Fruit fly (Drosophila melanogaster): ENCODE data around the gene CG6144.

Gene CG6144

DNA sequence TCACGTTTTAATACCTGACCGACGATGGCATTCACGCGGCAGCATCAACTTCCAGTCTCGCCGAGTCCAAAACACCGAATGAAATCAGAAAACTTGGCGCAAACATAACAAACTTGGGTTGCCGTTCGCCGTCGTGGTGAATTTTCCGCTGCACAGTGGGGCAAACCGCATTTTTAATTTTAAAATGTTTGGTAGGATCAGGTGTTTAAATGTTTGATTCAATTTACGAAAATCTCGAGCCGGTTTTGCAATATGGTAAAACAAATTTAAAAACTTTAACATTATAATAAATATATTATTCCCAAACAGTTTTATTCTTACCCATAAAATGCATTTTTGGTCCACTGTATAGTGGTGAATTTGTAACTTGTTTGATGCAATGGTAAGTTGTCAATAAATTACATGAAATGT is 14.2 kb upstream of the CG6144 start, which contains the start of gene RluA-1 (continued):
- TF ChIP-seq ssp (GFP tag; IDR thresholded peaks at IDR 0.05) = peak; percentile 95
- peak; percentile 95 for TF ChIP-seq slou (GFP tag; optimal IDR thresholded peaks at IDR 0.05)
- peak; percentile 98 for TF ChIP-seq Hsf (GFP tag; optimal IDR thresholded peaks at IDR 0.05)
- TF ChIP-seq NFAT (GFP tag; IDR thresholded peaks at IDR 0.05) = peak; percentile 99; the same call in 1 of the 2 replicates
- TF ChIP-seq CG31441 (GFP tag; IDR thresholded peaks at IDR 0.05) = peak; percentile 99
- peak; percentile 99 for TF ChIP-seq CG9727 (GFP tag; optimal IDR thresholded peaks at IDR 0.05)
- TF ChIP-seq otp (GFP tag; IDR thresholded peaks at IDR 0.05) = peak; percentile 99
- TF ChIP-seq Six4 (GFP tag; optimal IDR thresholded peaks at IDR 0.05) = peak; percentile 98
- TF ChIP-seq H15 (GFP tag; IDR thresholded peaks at IDR 0.05) = peak; percentile 99
- TF ChIP-seq CG8281 (tag; optimal IDR thresholded peaks at IDR 0.05) = peak; percentile 97
- 0 out of 2 replicates have a peak, but pooled peaks have one; percentile 32 for TF ChIP-seq sna (GFP tag; IDR thresholded peaks at IDR 0.05; ENCODE audit: partially characterized antibody)
- peak; percentile 96 for TF ChIP-seq ham (GFP tag; IDR thresholded peaks at IDR 0.05)
- peak; percentile 100 for TF ChIP-seq zfh1 (GFP tag; IDR thresholded peaks at IDR 0.05)
- TF ChIP-seq CG12104 (GFP tag; optimal IDR thresholded peaks at IDR 0.05) = peak; percentile 99
- peak; percentile 99 for TF ChIP-seq CG11456 (GFP tag; IDR thresholded peaks at IDR 0.05)
- TF ChIP-seq CG30431 (GFP tag; optimal IDR thresholded peaks at IDR 0.05) = peak; percentile 98
- TF ChIP-seq Elba2 (GFP tag; optimal IDR thresholded peaks at IDR 0.05) = peak; percentile 94
- TF ChIP-seq wor (GFP tag; IDR thresholded peaks at IDR 0.05) = peak; percentile 99
- peak; percentile 91 for TF ChIP-seq sr (GFP tag; IDR thresholded peaks at IDR 0.05)
- TF ChIP-seq CG17568 (GFP tag; optimal IDR thresholded peaks at IDR 0.05) = peak; percentile 99
- TF ChIP-seq CG3838 (GFP tag; optimal IDR thresholded peaks at IDR 0.05) = peak; percentile 96
- peak; percentile 96 for TF ChIP-seq Ada2b (GFP tag; IDR thresholded peaks at IDR 0.05)
- TF ChIP-seq CG13296 (GFP tag; optimal IDR thresholded peaks at IDR 0.05) = peak; percentile 99
- peak; percentile 99 for TF ChIP-seq slbo (GFP tag; IDR thresholded peaks at IDR 0.05)
- TF ChIP-seq p53 (GFP tag; optimal IDR thresholded peaks at IDR 0.05) = peak; percentile 64
- peak; percentile 97 for TF ChIP-seq CG3726 (GFP tag; IDR thresholded peaks at IDR 0.05)
- TF ChIP-seq pfk (GFP tag; optimal IDR thresholded peaks at IDR 0.05) = peak; percentile 65
- peak; percentile 97 for TF ChIP-seq Oaz (GFP tag; IDR thresholded peaks at IDR 0.05)
- TF ChIP-seq Mes4 (GFP tag; optimal IDR thresholded peaks at IDR 0.05) = peak; percentile 91
- TF ChIP-seq peb (GFP tag; IDR thresholded peaks at IDR 0.05) = peak; percentile 99
- TF ChIP-seq Ptx1 (GFP tag; IDR thresholded peaks at IDR 0.05) = peak; percentile 99
- peak; percentile 99 for TF ChIP-seq CG10209 (GFP tag; optimal IDR thresholded peaks at IDR 0.05)
- TF ChIP-seq jumu (GFP tag; optimal IDR thresholded peaks at IDR 0.05) = peak; percentile 84
- peak; percentile 100 for TF ChIP-seq unpg (GFP tag; optimal IDR thresholded peaks at IDR 0.05)
- TF ChIP-seq CG10462 (GFP tag; optimal IDR thresholded peaks at IDR 0.05) = peak; percentile 99
- peak; percentile 95 for TF ChIP-seq D19A (tag; optimal IDR thresholded peaks at IDR 0.05)
- TF ChIP-seq Drgx (GFP tag; IDR thresholded peaks at IDR 0.05) = peak; percentile 99
- peak; percentile 90 for TF ChIP-seq Adf1 (GFP tag; IDR thresholded peaks at IDR 0.05)
- TF ChIP-seq dmrt11E (tag; optimal IDR thresholded peaks at IDR 0.05) = peak; percentile 100
- peak; percentile 77; the same call in 1 of the 2 replicates for TF ChIP-seq Dip2 (GFP tag; IDR thresholded peaks at IDR 0.05)
- peak; percentile 96 for TF ChIP-seq GATAe (GFP tag; conservative IDR thresholded peaks at IDR 0.05)
- TF ChIP-seq CG11093 (GFP tag; IDR thresholded peaks at IDR 0.05) = peak; percentile 99
- peak; percentile 99 for TF ChIP-seq rib (GFP tag; IDR thresholded peaks at IDR 0.05)

DNA sequence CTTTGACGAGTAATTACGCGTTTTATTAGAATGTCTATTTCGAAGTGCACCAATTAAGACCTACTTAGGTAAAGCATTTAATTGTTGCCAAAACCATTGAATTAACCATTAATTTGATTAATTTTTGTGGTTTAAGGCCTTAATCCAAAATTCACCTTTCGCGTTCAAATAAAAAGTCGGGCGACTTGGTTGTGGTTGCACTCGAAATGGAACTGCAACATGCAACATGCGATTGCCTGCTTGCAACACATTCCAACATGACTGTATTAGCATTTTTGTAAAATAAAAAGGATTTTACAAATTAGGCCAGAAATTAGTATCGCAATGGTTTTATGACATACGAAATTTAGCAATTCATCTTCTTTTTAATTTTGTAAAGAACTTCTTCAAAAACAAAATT is 13.7 kb upstream of the CG6144 start:
- TF ChIP-seq Eip74EF (GFP tag; optimal IDR thresholded peaks at IDR 0.05) = no peak
- peak; percentile 91 for TF ChIP-seq CG5180 (GFP tag; optimal IDR thresholded peaks at IDR 0.05)

Data from whole organism, embryonic.